Fruit fly (Drosophila melanogaster) S2 (cell line): ENCODE measurements around the gene CG10589.

Source experiments
- CG8478 ChIP-seq: fragments of >200 bp; optimal IDR thresholded peaks from 2 replicates; lab custom pipeline; 2018
- CTCF ChIP-seq, 2 experiments: fragments of >200 bp; optimal IDR thresholded peaks; 2 replicates each; lab custom pipeline; 2018

DNA sequence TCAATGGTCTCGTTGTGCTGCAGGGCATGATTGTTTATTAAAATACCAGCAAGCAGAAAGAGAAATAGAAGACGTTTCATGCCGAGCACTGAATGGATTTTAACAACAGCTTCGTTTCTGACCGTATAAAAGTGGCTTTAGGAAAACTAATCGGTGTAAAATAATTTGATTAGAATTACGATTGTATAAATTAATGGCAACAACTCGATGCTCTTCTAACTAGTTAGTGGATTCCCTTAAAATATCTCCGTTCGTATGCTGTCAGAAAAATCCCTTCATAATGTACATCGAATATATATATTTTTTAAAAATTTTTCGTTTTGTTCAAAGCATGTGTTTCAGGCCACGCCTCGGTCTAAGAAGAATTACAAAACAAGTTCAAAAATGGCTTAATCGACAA, 29.0 kb downstream of the CG10589 start, which contains the start of the genes Sems and CG10588:
- TF ChIP-seq CG8478 (lab: Kevin White, UChicago) = no peak
- TF ChIP-seq CTCF (optimal IDR thresholded peaks at IDR 0.05; lab: Kevin White, UChicago) = no peak
